Comparison of ENCODE assay signal across 2 worm cellular contexts in the genomic region with DNA sequence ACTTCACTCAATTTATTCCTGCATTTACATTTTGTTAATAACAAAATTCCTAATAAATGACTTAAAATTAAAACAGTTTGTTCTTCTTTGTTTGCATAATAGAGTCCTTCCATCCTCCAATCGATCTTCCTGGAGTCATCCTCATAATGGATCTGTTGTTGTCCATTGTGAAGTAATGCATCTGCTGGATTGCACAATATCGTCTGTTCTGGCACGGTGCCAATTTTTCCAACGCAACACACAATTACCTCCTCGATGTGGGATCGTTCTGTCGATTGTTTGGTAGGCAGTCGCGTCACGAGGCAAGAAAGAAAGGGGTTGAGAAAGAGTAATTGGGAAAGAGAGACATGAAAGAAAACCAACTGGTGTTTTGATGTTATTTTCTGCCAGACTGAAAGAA.
TF ChIP-seq lines count a peak whose summit lies in the region.

No protein-coding gene starts in this region.

TF ChIP-seq in whole organism, L2 larva, 48 proteins besides CTCF, POLR2A, EP300 and RAD21 (continued from another document):
- TF ChIP-seq gmeb-1 (tag; optimal IDR thresholded peaks at IDR 0.05; lab: Kevin White, UChicago): no peak
- peak in 1 of 2 experiments; percentile 13 for TF ChIP-seq lsy-2 (tag; optimal IDR thresholded peaks at IDR 0.05; lab: Kevin White, UChicago)
- no peak for TF ChIP-seq zag-1 (tag; optimal IDR thresholded peaks at IDR 0.05; lab: Kevin White, UChicago)
- no peak for TF ChIP-seq lin-13 (GFP tag; optimal IDR thresholded peaks at IDR 0.05; lab: Kevin White, UChicago)
- TF ChIP-seq sma-9 (GFP tag; optimal IDR thresholded peaks at IDR 0.05; lab: Kevin White, UChicago): no peak
- TF ChIP-seq sma-9 (tag; optimal IDR thresholded peaks at IDR 0.05; lab: Kevin White, UChicago): no peak
- no peak for TF ChIP-seq ztf-4 (tag; optimal IDR thresholded peaks at IDR 0.05; lab: Kevin White, UChicago)
- no peak for TF ChIP-seq unc-62 (GFP tag; optimal IDR thresholded peaks at IDR 0.05; lab: Kevin White, UChicago)
- TF ChIP-seq mab-5 (tag; optimal IDR thresholded peaks at IDR 0.05; lab: Kevin White, UChicago): peak; percentile 59
- no peak for TF ChIP-seq elt-1 (tag; optimal IDR thresholded peaks at IDR 0.05; lab: Kevin White, UChicago)
- TF ChIP-seq F13H6.1 (tag; optimal IDR thresholded peaks at IDR 0.05; lab: Kevin White, UChicago): no peak
- TF ChIP-seq unc-39 (tag; optimal IDR thresholded peaks at IDR 0.05; lab: Kevin White, UChicago): no peak
- TF ChIP-seq skn-1 (tag; optimal IDR thresholded peaks at IDR 0.05; lab: Kevin White, UChicago): no peak
- no peak for TF ChIP-seq ztf-11 (tag; optimal IDR thresholded peaks at IDR 0.05; lab: Kevin White, UChicago)
- no peak for TF ChIP-seq R02D3.7 (tag; optimal IDR thresholded peaks at IDR 0.05; lab: Kevin White, UChicago)
- no peak for TF ChIP-seq blmp-1 (tag; optimal IDR thresholded peaks at IDR 0.05; lab: Kevin White, UChicago; ENCODE audit: insufficient read depth)
- TF ChIP-seq dmd-4 (tag; optimal IDR thresholded peaks at IDR 0.05; lab: Kevin White, UChicago): no peak
- no peak for TF ChIP-seq alr-1 (tag; optimal IDR thresholded peaks at IDR 0.05; lab: Kevin White, UChicago)
- no peak for TF ChIP-seq nhr-12 (tag; optimal IDR thresholded peaks at IDR 0.05; lab: Kevin White, UChicago)
- no peak for TF ChIP-seq C34F6.9 (tag; optimal IDR thresholded peaks at IDR 0.05; lab: Kevin White, UChicago)
- no peak for TF ChIP-seq sma-3 (GFP tag; optimal IDR thresholded peaks at IDR 0.05; lab: Kevin White, UChicago)
- no peak for TF ChIP-seq nhr-77 (tag; optimal IDR thresholded peaks at IDR 0.05; lab: Kevin White, UChicago)
- no peak for TF ChIP-seq lin-39 (tag; optimal IDR thresholded peaks at IDR 0.05; lab: Kevin White, UChicago)
- TF ChIP-seq nhr-25 (tag; optimal IDR thresholded peaks at IDR 0.05; lab: Kevin White, UChicago): peak; percentile 55
- no peak for TF ChIP-seq crh-2 (tag; optimal IDR thresholded peaks at IDR 0.05; lab: Kevin White, UChicago)
- no peak for TF ChIP-seq egl-27 (tag; optimal IDR thresholded peaks at IDR 0.05; lab: Kevin White, UChicago)

TF ChIP-seq in whole organism, L4 larva, 104 proteins besides CTCF, POLR2A, EP300 and RAD21 (continued from another document):
- TF ChIP-seq hlh-30 (tag; optimal IDR thresholded peaks at IDR 0.05; lab: Kevin White, UChicago; ENCODE audit: insufficient read depth) (peak; percentile 27), unc-62 (GFP tag; optimal IDR thresholded peaks at IDR 0.05 in 1 of 2; lab: Kevin White, UChicago) (no peak), unc-62 (tag; optimal IDR thresholded peaks at IDR 0.05; lab: Kevin White, UChicago) (no peak)
